Worm (Caenorhabditis elegans) whole organism, young adult: Measurements from ENCODE around the gene str-261.

ENCODE experiments used
- B0035.1 ChIP-seq: sonication (generic microtip); optimal IDR thresholded peaks from 2 replicates; lab custom pipeline; 2016; ENCODE audit warnings: missing genetic modification characterization, mild to moderate bottlenecking, missing compliant biosample characterization, missing genotype, missing genetic modification reagents
- B0261.1 ChIP-seq: sonication (generic microtip); optimal IDR thresholded peaks from 2 replicates; lab custom pipeline; 2016; ENCODE audit warnings: mild to moderate bottlenecking, missing genetic modification characterization, moderate library complexity, missing compliant biosample characterization
- C06A6.2 ChIP-seq: fragments of 200-800 bp; sonication (Bioruptor generic); conservative IDR thresholded peaks from 2 replicates; pipeline ENCODE4 v1.3.6; 2022; ENCODE audit warnings: missing genetic modification characterization, missing compliant biosample characterization
- F10E7.11 ChIP-seq: sonication (generic microtip); optimal IDR thresholded peaks from 2 replicates; lab custom pipeline; 2017; ENCODE audit warnings: mild to moderate bottlenecking, missing genetic modification characterization, moderate library complexity, missing compliant biosample characterization
- F22D6.2 ChIP-seq: sonication (generic microtip); optimal IDR thresholded peaks from 2 replicates; lab custom pipeline; 2016; ENCODE audit warnings: mild to moderate bottlenecking, missing genetic modification characterization, missing compliant biosample characterization
- F39B2.1 ChIP-seq: fragments of 200-800 bp; sonication (Bioruptor generic); IDR thresholded peaks from 2 replicates; pipeline ENCODE4 v1.3.6; 2022; ENCODE audit warnings: missing genetic modification reagents, missing genetic modification characterization, missing compliant biosample characterization
- F49E8.2 ChIP-seq: sonication (generic microtip); optimal IDR thresholded peaks from 3 replicates; lab custom pipeline; 2017; ENCODE audit warnings: missing genetic modification characterization, mild to moderate bottlenecking, missing compliant biosample characterization, antibody characterized with exemption, moderate library complexity; ENCODE audit not compliant: insufficient read depth
- F52B5.7 ChIP-seq: sonication (generic microtip); optimal IDR thresholded peaks from 2 replicates; lab custom pipeline; 2016; ENCODE audit warnings: mild to moderate bottlenecking, missing genetic modification characterization, missing compliant biosample characterization
- F55B11.4 ChIP-seq: sonication (generic microtip); optimal IDR thresholded peaks from 2 replicates; lab custom pipeline; 2016; ENCODE audit warnings: missing compliant biosample characterization, missing genetic modification characterization, borderline replicate concordance; ENCODE audit not compliant: insufficient read depth
- K12H6.12 ChIP-seq: fragments of 200-800 bp; sonication (Bioruptor generic); optimal IDR thresholded peaks from 2 replicates; lab custom pipeline; 2018; ENCODE audit warnings: mild to moderate bottlenecking, missing genetic modification characterization, missing compliant biosample characterization
- Y53F4B.3 ChIP-seq: fragments of 200-800 bp; sonication (Bioruptor generic); IDR thresholded peaks from 2 replicates; pipeline ENCODE4 v1.3.6; 2022; ENCODE audit warnings: missing genetic modification reagents, missing genetic modification characterization, missing compliant biosample characterization
- Y53G8AR.9 ChIP-seq: fragments of 200-800 bp; sonication (Bioruptor generic); conservative IDR thresholded peaks from 2 replicates; pipeline ENCODE4 v1.3.6; 2022; ENCODE audit warnings: missing genetic modification reagents, missing genetic modification characterization, missing compliant biosample characterization
- Y67H2A.10 ChIP-seq: fragments of 200-800 bp; sonication (Bioruptor generic); conservative IDR thresholded peaks from 2 replicates; pipeline ENCODE4 v1.3.6; 2022; ENCODE audit warnings: missing genetic modification reagents, missing genetic modification characterization, missing compliant biosample characterization
- Y95B8A.8 ChIP-seq: fragments of 200-800 bp; sonication (Bioruptor generic); IDR thresholded peaks from 2 replicates; pipeline ENCODE4 v1.3.6; 2022; ENCODE audit warnings: missing genetic modification reagents, missing genetic modification characterization, missing compliant biosample characterization
- ama-1 ChIP-seq, 3 experiments: fragments of 150-350 bp in 1 of 3; sonication (generic microtip) in 2 of 3; optimal IDR thresholded peaks; 2 replicates each; lab custom pipeline; 2014 to 2018; ENCODE audit warnings: missing biosample characterization in 2 of 3, missing genetic modification characterization in 2 of 3, missing genetic modification reagents in 2 of 3
- aptf-2 ChIP-seq: fragments of 200-800 bp; sonication (Bioruptor generic); conservative IDR thresholded peaks from 2 replicates; pipeline ENCODE4 v1.3.6; 2022; ENCODE audit warnings: missing genetic modification reagents, missing genetic modification characterization, missing compliant biosample characterization
- attf-6 ChIP-seq: fragments of 200-800 bp; sonication (Bioruptor generic); IDR thresholded peaks from 2 replicates; pipeline ENCODE4 v1.3.6; 2022; ENCODE audit warnings: missing genetic modification reagents, missing genetic modification characterization, missing compliant biosample characterization
- ccch-3 ChIP-seq: fragments of 200-800 bp; sonication (Bioruptor generic); optimal IDR thresholded peaks from 2 replicates; lab custom pipeline; 2018; ENCODE audit warnings: mild to moderate bottlenecking, missing genetic modification characterization, missing compliant biosample characterization
- cebp-2 ChIP-seq: fragments of 200-800 bp; sonication (Bioruptor generic); IDR thresholded peaks from 2 replicates; pipeline ENCODE4 v1.3.6; 2022; ENCODE audit warnings: missing genetic modification characterization, missing compliant biosample characterization
- ceh-100 ChIP-seq: fragments of 200-800 bp; sonication (Bioruptor generic); IDR thresholded peaks from 2 replicates; pipeline ENCODE4 v1.3.6; 2022; ENCODE audit warnings: missing genetic modification reagents, missing genetic modification characterization, missing compliant biosample characterization
- ceh-27 ChIP-seq: fragments of 200-800 bp; sonication (Bioruptor generic); optimal IDR thresholded peaks from 2 replicates; lab custom pipeline; 2018; ENCODE audit warnings: mild to moderate bottlenecking, missing genetic modification characterization, moderate library complexity, missing compliant biosample characterization
- ceh-79 ChIP-seq: sonication (generic microtip); optimal IDR thresholded peaks from 2 replicates; lab custom pipeline; 2017; ENCODE audit warnings: mild to moderate bottlenecking, missing genetic modification characterization, missing compliant biosample characterization
- dpl-1 ChIP-seq: fragments of 150-350 bp; optimal IDR thresholded peaks from 2 replicates; lab custom pipeline; 2014; ENCODE audit warnings: missing biosample characterization, missing genetic modification reagents, missing genetic modification characterization
- efl-1 ChIP-seq: fragments of 150-350 bp; optimal IDR thresholded peaks from 2 replicates; lab custom pipeline; 2014; ENCODE audit warnings: missing biosample characterization, missing genetic modification reagents, missing genetic modification characterization
- egrh-3 ChIP-seq: fragments of 200-800 bp; sonication (Bioruptor generic); IDR thresholded peaks from 2 replicates; pipeline ENCODE4 v1.3.6; 2022; ENCODE audit warnings: missing genetic modification reagents, missing genetic modification characterization, missing compliant biosample characterization
- fkh-3 ChIP-seq: sonication (generic microtip); optimal IDR thresholded peaks from 2 replicates; lab custom pipeline; 2016; ENCODE audit warnings: mild to moderate bottlenecking, missing genetic modification characterization, missing compliant biosample characterization
- hmg-1.2 ChIP-seq: fragments of 200-800 bp; sonication (Bioruptor generic); IDR thresholded peaks from 2 replicates; pipeline ENCODE4 v1.3.6; 2022; ENCODE audit warnings: missing genetic modification reagents, missing genetic modification characterization, missing compliant biosample characterization
- hsf-1 ChIP-seq: fragments of 200-800 bp; sonication (Bioruptor generic); IDR thresholded peaks from 2 replicates; pipeline ENCODE4 v1.3.6; 2022; ENCODE audit warnings: missing genetic modification reagents, missing genetic modification characterization, missing compliant biosample characterization
- let-526 ChIP-seq: fragments of 200-800 bp; sonication (Bioruptor generic); IDR thresholded peaks from 2 replicates; pipeline ENCODE4 v1.3.6; 2022; ENCODE audit warnings: missing genetic modification reagents, missing genetic modification characterization, missing compliant biosample characterization
- let-607 ChIP-seq, 2 experiments: fragments of 200-800 bp in 1 of 2; sonication (Bioruptor generic) in 1 of 2; sonication (generic microtip) in 1 of 2; optimal IDR thresholded peaks; 2 replicates each; lab custom pipeline; 2016 to 2018; ENCODE audit warnings: mild to moderate bottlenecking in 2 of 2, missing compliant biosample characterization in 2 of 2, missing genetic modification characterization in 2 of 2, moderate library complexity in 2 of 2, missing genotype in 1 of 2
- lin-54 ChIP-seq: fragments of 200-800 bp; sonication (Bioruptor generic); optimal IDR thresholded peaks from 2 replicates; lab custom pipeline; 2018; ENCODE audit warnings: mild to moderate bottlenecking, missing genetic modification characterization, missing compliant biosample characterization
- lir-1 ChIP-seq: fragments of 200-800 bp; sonication (Bioruptor generic); conservative IDR thresholded peaks from 2 replicates; pipeline ENCODE4 v1.3.6; 2022; ENCODE audit warnings: missing genetic modification reagents, missing genetic modification characterization, missing compliant biosample characterization
- madf-10 ChIP-seq: sonication (generic microtip); optimal IDR thresholded peaks from 2 replicates; lab custom pipeline; 2016; ENCODE audit warnings: mild to moderate bottlenecking, missing genetic modification characterization, missing compliant biosample characterization
- madf-3 ChIP-seq: fragments of 200-800 bp; sonication (Bioruptor generic); IDR thresholded peaks from 2 replicates; pipeline ENCODE4 v1.3.6; 2022; ENCODE audit warnings: missing genetic modification reagents, missing genetic modification characterization, missing compliant biosample characterization
- madf-6 ChIP-seq: fragments of 200-800 bp; sonication (Bioruptor generic); IDR thresholded peaks from 2 replicates; pipeline ENCODE4 v1.3.6; 2022; ENCODE audit warnings: missing genetic modification reagents, missing genetic modification characterization, missing compliant biosample characterization
- mel-28 ChIP-seq: sonication (generic microtip); optimal IDR thresholded peaks from 2 replicates; lab custom pipeline; 2016; ENCODE audit warnings: borderline replicate concordance, mild to moderate bottlenecking, missing genetic modification characterization, missing compliant biosample characterization
- mxl-1 ChIP-seq: sonication (generic microtip); optimal IDR thresholded peaks from 2 replicates; lab custom pipeline; 2016; ENCODE audit warnings: missing genetic modification characterization, missing compliant biosample characterization
- nfya-1 ChIP-seq: sonication (generic microtip); optimal IDR thresholded peaks from 2 replicates; lab custom pipeline; 2017; ENCODE audit warnings: antibody characterized with exemption, missing compliant biosample characterization, missing genetic modification characterization, borderline replicate concordance; ENCODE audit not compliant: insufficient read depth
- nhr-120 ChIP-seq: fragments of 200-800 bp; sonication (Bioruptor generic); IDR thresholded peaks from 2 replicates; pipeline ENCODE4 v1.3.6; 2022; ENCODE audit warnings: missing genetic modification characterization, missing compliant biosample characterization
- nhr-27 ChIP-seq: fragments of 200-800 bp; sonication (Bioruptor generic); optimal IDR thresholded peaks from 2 replicates; lab custom pipeline; 2018; ENCODE audit warnings: mild to moderate bottlenecking, missing genetic modification characterization, moderate library complexity, missing compliant biosample characterization
- pha-4 ChIP-seq: fragments of 150-350 bp; sonication (generic microtip); optimal IDR thresholded peaks from 2 replicates; lab custom pipeline; 2014; ENCODE audit warnings: missing biosample characterization, missing genetic modification reagents, missing genetic modification characterization
- snpc-1.3 ChIP-seq: sonication (generic microtip); optimal IDR thresholded peaks from 2 replicates; lab custom pipeline; 2017; ENCODE audit warnings: missing genetic modification characterization, mild to moderate bottlenecking, missing compliant biosample characterization, antibody characterized with exemption, moderate library complexity, missing genotype, missing genetic modification reagents; ENCODE audit not compliant: insufficient read depth
- tbp1 ChIP-seq: fragments of 200-800 bp; sonication (Bioruptor generic); optimal IDR thresholded peaks from 2 replicates; lab custom pipeline; 2018; ENCODE audit warnings: mild to moderate bottlenecking, missing genetic modification characterization, missing compliant biosample characterization
- tbx-9 ChIP-seq: sonication (generic microtip); optimal IDR thresholded peaks from 2 replicates; lab custom pipeline; 2016; ENCODE audit warnings: borderline replicate concordance, missing genetic modification characterization, inconsistent platforms, missing compliant biosample characterization
- unc-130 ChIP-seq: sonication (generic microtip); optimal IDR thresholded peaks from 2 replicates; lab custom pipeline; 2016; ENCODE audit warnings: missing genetic modification reagents, missing genetic modification characterization, missing compliant biosample characterization
- unc-62 ChIP-seq: fragments of 150-350 bp; optimal IDR thresholded peaks from 2 replicates; lab custom pipeline; 2014; ENCODE audit warnings: missing biosample characterization, missing genetic modification reagents, missing genetic modification characterization
- ztf-25 ChIP-seq: fragments of 200-800 bp; sonication (Bioruptor generic); IDR thresholded peaks from 2 replicates; pipeline ENCODE4 v1.3.6; 2022; ENCODE audit warnings: missing genetic modification reagents, missing genetic modification characterization, missing compliant biosample characterization

str-261 gene

DNA sequence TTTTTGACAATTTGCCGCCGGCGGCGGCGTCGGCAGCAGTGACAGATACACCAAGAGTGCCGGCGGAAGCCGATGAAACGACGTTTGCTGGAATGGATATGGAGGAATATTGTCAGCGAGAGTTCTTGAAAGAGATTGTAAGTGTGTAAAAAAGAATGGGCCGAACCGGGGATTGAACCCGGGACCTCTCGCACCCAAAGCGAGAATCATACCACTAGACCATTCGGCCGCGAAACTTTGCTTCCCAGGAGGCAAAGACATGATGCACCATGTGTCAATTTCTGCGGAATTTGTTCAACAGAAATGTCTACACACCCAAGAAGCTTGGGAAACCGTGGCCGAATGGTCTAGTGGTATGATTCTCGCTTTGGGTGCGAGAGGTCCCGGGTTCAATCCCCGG is 7.6 kb upstream of the str-261 start (continued):
- TF ChIP-seq ama-1 (optimal IDR thresholded peaks at IDR 0.05; lab: Kevin White, UChicago) (no peak), ama-1 (GFP tag; optimal IDR thresholded peaks at IDR 0.05; lab: Kevin White, UChicago) (no peak), F55B11.4 (no peak), B0035.1 (tag; lab: Kevin White, UChicago) (peak; percentile 66), pha-4 (tag; lab: Kevin White, UChicago) (no peak), F22D6.2 (tag; lab: Kevin White, UChicago) (no peak), F49E8.2 (tag; lab: Kevin White, UChicago) (peak; percentile 68), madf-10 (tag; lab: Kevin White, UChicago) (peak; percentile 74), attf-6 (GFP tag; lab: Robert Waterston, UW) (peak; percentile 79; the same call in 1 of the 2 replicates), lir-1 (GFP tag; lab: Robert Waterston, UW) (peak; percentile 70), F52B5.7 (peak; percentile 30), egrh-3 (GFP tag; lab: Robert Waterston, UW) (0 out of 2 replicates have a peak, but pooled peaks have one; percentile 18), Y95B8A.8 (GFP tag; lab: Robert Waterston, UW) (peak; percentile 86; the same call in 1 of the 2 replicates), dpl-1 (GFP tag; lab: Kevin White, UChicago) (peak; percentile 43), madf-3 (GFP tag; lab: Robert Waterston, UW) (peak; percentile 67; the same call in 1 of the 2 replicates), unc-130 (peak; percentile 19), ceh-27 (peak; percentile 73), madf-6 (GFP tag; lab: Robert Waterston, UW) (peak; percentile 76), tbx-9 (no peak), fkh-3 (no peak), Y53G8AR.9 (GFP tag; lab: Robert Waterston, UW) (peak; percentile 81), B0261.1 (peak; percentile 99), nhr-27 (tag; lab: Kevin White, UChicago) (no peak), hsf-1 (GFP tag; lab: Robert Waterston, UW) (peak; percentile 39; the same call in 1 of the 2 replicates), let-607 (tag; optimal IDR thresholded peaks at IDR 0.05; lab: Kevin White, UChicago) (peak; percentile 17 to 60), tbp1 (GFP tag; lab: Kevin White, UChicago) (peak; percentile 99), efl-1 (GFP tag; lab: Kevin White, UChicago) (peak; percentile 30), mxl-1 (peak; percentile 4), lin-54 (GFP tag; lab: Kevin White, UChicago) (peak; percentile 83), F10E7.11 (tag; lab: Kevin White, UChicago) (no peak), hmg-1.2 (GFP tag; lab: Robert Waterston, UW) (peak; percentile 91), unc-62 (GFP tag; lab: Kevin White, UChicago) (no peak), C06A6.2 (GFP tag; lab: Robert Waterston, UW) (peak; percentile 90), ccch-3 (GFP tag; lab: Kevin White, UChicago) (no peak), let-526 (GFP tag; lab: Robert Waterston, UW) (peak; percentile 73; the same call in 1 of the 2 replicates), ceh-79 (tag; lab: Kevin White, UChicago) (no peak), mel-28 (peak; percentile 47), Y67H2A.10 (GFP tag; lab: Robert Waterston, UW) (0 out of 2 replicates have a peak, but pooled peaks have one; percentile 24), aptf-2 (GFP tag; lab: Robert Waterston, UW) (peak; percentile 93), K12H6.12 (tag; lab: Kevin White, UChicago) (no peak), ztf-25 (0 out of 2 replicates have a peak, but pooled peaks have one; percentile 65), ceh-100 (GFP tag; lab: Robert Waterston, UW) (peak; percentile 87), nfya-1 (tag; lab: Kevin White, UChicago) (no peak), snpc-1.3 (tag; lab: Kevin White, UChicago) (peak; percentile 87), nhr-120 (no peak), cebp-2 (GFP tag; lab: Robert Waterston, UW) (no peak), Y53F4B.3 (GFP tag; lab: Robert Waterston, UW) (peak; percentile 70), F39B2.1 (GFP tag; lab: Robert Waterston, UW) (0 out of 2 replicates have a peak, but pooled peaks have one; percentile 6)
